ENCODE assay signal across 1 fruit fly cellular context in genomic region chrX:10905047-10905446, dm6.
TF ChIP-seq lines count a peak whose summit lies in the region.

No protein-coding gene starts in this region.

TF ChIP-seq in whole organism, embryonic, 481 proteins besides CTCF, POLR2A, EP300 and RAD21 (continued from another document and continues in another):
- TF ChIP-seq CG34376 (GFP tag; optimal IDR thresholded peaks at IDR 0.05; lab: Kevin White, UChicago) (no peak), nerfin-1 (tag; optimal IDR thresholded peaks at IDR 0.05; lab: Kevin White, UChicago) (peak; percentile 54), CG12744 (GFP tag; optimal IDR thresholded peaks at IDR 0.05; lab: Kevin White, UChicago) (peak; percentile 4), MESR4 (GFP tag; optimal IDR thresholded peaks at IDR 0.05; lab: Kevin White, UChicago) (no peak), CG8765 (GFP tag; IDR thresholded peaks at IDR 0.05; lab: Robert Waterston, UW) (no peak), CG2202 (tag; optimal IDR thresholded peaks at IDR 0.05; lab: Kevin White, UChicago) (peak; percentile 37), CG11456 (GFP tag; IDR thresholded peaks at IDR 0.05; lab: Robert Waterston, UW) (no peak), ro (GFP tag; IDR thresholded peaks at IDR 0.05; lab: Robert Waterston, UW) (no peak), CG1647 (GFP tag; optimal IDR thresholded peaks at IDR 0.05; lab: Kevin White, UChicago) (peak; percentile 56), CG14667 (GFP tag; IDR thresholded peaks at IDR 0.05; lab: Robert Waterston, UW) (no peak), peb (GFP tag; IDR thresholded peaks at IDR 0.05; lab: Robert Waterston, UW) (0 out of 2 replicates have a peak, but pooled peaks have one; percentile 35), CG4820 (GFP tag; optimal IDR thresholded peaks at IDR 0.05; lab: Kevin White, UChicago) (peak; percentile 66), CG5953 (GFP tag; IDR thresholded peaks at IDR 0.05; lab: Robert Waterston, UW) (no peak), ewg (GFP tag; optimal IDR thresholded peaks at IDR 0.05; lab: Kevin White, UChicago) (peak; percentile 65), Ets65A (GFP tag; lab: Kevin White, UChicago) (peak; percentile 82), chif (GFP tag; optimal IDR thresholded peaks at IDR 0.05; lab: Kevin White, UChicago) (peak; percentile 48 to 69), CG33557 (GFP tag; optimal IDR thresholded peaks at IDR 0.05; lab: Kevin White, UChicago) (peak; percentile 50), CG18476 (GFP tag; optimal IDR thresholded peaks at IDR 0.05; lab: Kevin White, UChicago) (peak; percentile 51), CG17328 (GFP tag; IDR thresholded peaks at IDR 0.05; lab: Robert Waterston, UW) (peak; percentile 42), CG11695 (GFP tag; IDR thresholded peaks at IDR 0.05; lab: Robert Waterston, UW) (peak; percentile 66), CG10209 (GFP tag; optimal IDR thresholded peaks at IDR 0.05; lab: Kevin White, UChicago) (peak; percentile 68), fru (optimal IDR thresholded peaks at IDR 0.05; lab: Kevin White, UChicago) (no peak), onecut (GFP tag; IDR thresholded peaks at IDR 0.05; lab: Robert Waterston, UW) (peak; percentile 20; the same call in 1 of the 2 replicates), shn (GFP tag; optimal IDR thresholded peaks at IDR 0.05; lab: Kevin White, UChicago) (peak; percentile 67), Ada2b (GFP tag; IDR thresholded peaks at IDR 0.05; lab: Robert Waterston, UW) (peak; percentile 59), CG8944 (GFP tag; optimal IDR thresholded peaks at IDR 0.05; lab: Kevin White, UChicago) (peak; percentile 24), Hr3 (GFP tag; optimal IDR thresholded peaks at IDR 0.05; lab: Kevin White, UChicago) (peak; percentile 49), sqz (GFP tag; optimal IDR thresholded peaks at IDR 0.05; lab: Kevin White, UChicago) (peak; percentile 52), CG13123 (GFP tag; optimal IDR thresholded peaks at IDR 0.05; lab: Kevin White, UChicago) (no peak), CG7839 (tag; optimal IDR thresholded peaks at IDR 0.05; lab: Kevin White, UChicago) (peak; percentile 79), Elba2 (GFP tag; optimal IDR thresholded peaks at IDR 0.05; lab: Kevin White, UChicago) (no peak), dati (GFP tag; IDR thresholded peaks at IDR 0.05; lab: Robert Waterston, UW) (no peak), H15 (GFP tag; IDR thresholded peaks at IDR 0.05; lab: Robert Waterston, UW) (0 out of 3 replicates have a peak, but pooled peaks have one; percentile 27), gem (tag; optimal IDR thresholded peaks at IDR 0.05; lab: Kevin White, UChicago) (peak; percentile 83), B-H2 (GFP tag; optimal IDR thresholded peaks at IDR 0.05; lab: Kevin White, UChicago) (no peak), CG12659 (GFP tag; optimal IDR thresholded peaks at IDR 0.05; lab: Kevin White, UChicago) (peak; percentile 56), sima (GFP tag; optimal IDR thresholded peaks at IDR 0.05; lab: Kevin White, UChicago) (no peak), CG12219 (GFP tag; optimal IDR thresholded peaks at IDR 0.05; lab: Kevin White, UChicago) (peak; percentile 43), CG12769 (tag; optimal IDR thresholded peaks at IDR 0.05; lab: Kevin White, UChicago) (no peak), Awh (GFP tag; IDR thresholded peaks at IDR 0.05; lab: Robert Waterston, UW) (no peak), NK7.1 (GFP tag; optimal IDR thresholded peaks at IDR 0.05; lab: Kevin White, UChicago) (peak; percentile 4), Stat92E (GFP tag; optimal IDR thresholded peaks at IDR 0.05; lab: Kevin White, UChicago) (no peak), Bdp1 (GFP tag; optimal IDR thresholded peaks at IDR 0.05; lab: Kevin White, UChicago) (peak; percentile 21), br (optimal IDR thresholded peaks at IDR 0.05; lab: Kevin White, UChicago) (no peak), fu2 (GFP tag; optimal IDR thresholded peaks at IDR 0.05; lab: Kevin White, UChicago) (peak; percentile 6), CG9797 (GFP tag; optimal IDR thresholded peaks at IDR 0.05; lab: Kevin White, UChicago) (no peak), ems (GFP tag; optimal IDR thresholded peaks at IDR 0.05; lab: Kevin White, UChicago) (peak; percentile 53), CG9876 (GFP tag; optimal IDR thresholded peaks at IDR 0.05; lab: Kevin White, UChicago) (no peak), CG17186 (GFP tag; optimal IDR thresholded peaks at IDR 0.05; lab: Kevin White, UChicago) (no peak), CG17612 (GFP tag; IDR thresholded peaks at IDR 0.05; lab: Robert Waterston, UW) (no peak), Sox102F (GFP tag; optimal IDR thresholded peaks at IDR 0.05; lab: Kevin White, UChicago) (peak; percentile 75), sna (GFP tag; IDR thresholded peaks at IDR 0.05; lab: Robert Waterston, UW; ENCODE audit: partially characterized antibody) (no peak), run (tag; optimal IDR thresholded peaks at IDR 0.05; lab: Kevin White, UChicago) (no peak), Spps (tag; optimal IDR thresholded peaks at IDR 0.05; lab: Kevin White, UChicago) (peak; percentile 48), Mad (GFP tag; optimal IDR thresholded peaks at IDR 0.05; lab: Kevin White, UChicago) (peak; percentile 60), CG12299 (tag; optimal IDR thresholded peaks at IDR 0.05; lab: Kevin White, UChicago) (no peak), zfh1 (GFP tag; IDR thresholded peaks at IDR 0.05; lab: Robert Waterston, UW) (0 out of 3 replicates have a peak, but pooled peaks have one; percentile 47), CG11696 (GFP tag; IDR thresholded peaks at IDR 0.05; lab: Robert Waterston, UW) (0 out of 2 replicates have a peak, but pooled peaks have one; percentile 28), NC2β (GFP tag; optimal IDR thresholded peaks at IDR 0.05; lab: Kevin White, UChicago) (peak; percentile 69), vnd (GFP tag; IDR thresholded peaks at IDR 0.05; lab: Robert Waterston, UW; ENCODE audit: partially characterized antibody) (no peak), tup (GFP tag; optimal IDR thresholded peaks at IDR 0.05; lab: Kevin White, UChicago) (no peak), ftz-f1 (GFP tag; optimal IDR thresholded peaks at IDR 0.05; lab: Kevin White, UChicago) (no peak), CG30020 (tag; optimal IDR thresholded peaks at IDR 0.05; lab: Kevin White, UChicago) (no peak), CG34422 (GFP tag; IDR thresholded peaks at IDR 0.05; lab: Robert Waterston, UW) (peak; percentile 34; the same call in 1 of the 3 replicates), Ssrp (tag; optimal IDR thresholded peaks at IDR 0.05; lab: Kevin White, UChicago) (peak; percentile 71), CG8388 (GFP tag; optimal IDR thresholded peaks at IDR 0.05; lab: Kevin White, UChicago) (peak; percentile 58), klu (GFP tag; IDR thresholded peaks at IDR 0.05; lab: Robert Waterston, UW) (no peak), bsh (GFP tag; optimal IDR thresholded peaks at IDR 0.05; lab: Kevin White, UChicago) (peak in 1 of 2 experiments; percentile 71), Dip2 (GFP tag; IDR thresholded peaks at IDR 0.05; lab: Robert Waterston, UW) (no peak), CG2199 (GFP tag; IDR thresholded peaks at IDR 0.05; lab: Robert Waterston, UW) (0 out of 3 replicates have a peak, but pooled peaks have one; percentile 21), p53 (GFP tag; optimal IDR thresholded peaks at IDR 0.05; lab: Kevin White, UChicago) (no peak), pum (GFP tag; optimal IDR thresholded peaks at IDR 0.05; lab: Kevin White, UChicago) (peak; percentile 44), da (GFP tag; optimal IDR thresholded peaks at IDR 0.05; lab: Kevin White, UChicago) (no peak), Fer3 (tag; optimal IDR thresholded peaks at IDR 0.05; lab: Kevin White, UChicago) (peak; percentile 29), CG2889 (GFP tag; IDR thresholded peaks at IDR 0.05; lab: Robert Waterston, UW) (no peak), CG9437 (GFP tag; optimal IDR thresholded peaks at IDR 0.05; lab: Kevin White, UChicago) (peak; percentile 62), z (GFP tag; IDR thresholded peaks at IDR 0.05; lab: Robert Waterston, UW) (no peak), mld (GFP tag; IDR thresholded peaks at IDR 0.05; lab: Robert Waterston, UW; ENCODE audit: partially characterized antibody) (no peak), CG17829 (tag; optimal IDR thresholded peaks at IDR 0.05; lab: Kevin White, UChicago) (peak; percentile 76), CHES-1-like (GFP tag; optimal IDR thresholded peaks at IDR 0.05; lab: Kevin White, UChicago) (peak; percentile 16), Dp (GFP tag; optimal IDR thresholded peaks at IDR 0.05; lab: Kevin White, UChicago) (no peak), CG16815 (GFP tag; optimal IDR thresholded peaks at IDR 0.05; lab: Kevin White, UChicago) (peak; percentile 53), stc (GFP tag; IDR thresholded peaks at IDR 0.05; lab: Robert Waterston, UW) (peak; percentile 16; the same call in 1 of the 2 replicates), fd64A (GFP tag; optimal IDR thresholded peaks at IDR 0.05; lab: Kevin White, UChicago) (no peak), slp2 (GFP tag; optimal IDR thresholded peaks at IDR 0.05; lab: Kevin White, UChicago) (peak; percentile 52), Adf1 (GFP tag; IDR thresholded peaks at IDR 0.05; lab: Robert Waterston, UW) (no peak), toy (GFP tag; IDR thresholded peaks at IDR 0.05; lab: Robert Waterston, UW) (no peak), bab2 (GFP tag; optimal IDR thresholded peaks at IDR 0.05; lab: Kevin White, UChicago) (no peak), bowl (GFP tag; IDR thresholded peaks at IDR 0.05; lab: Robert Waterston, UW) (no peak), CG17359 (tag; optimal IDR thresholded peaks at IDR 0.05; lab: Kevin White, UChicago) (peak; percentile 62), Oli (tag; optimal IDR thresholded peaks at IDR 0.05; lab: Kevin White, UChicago) (peak; percentile 80), CG8281 (tag; optimal IDR thresholded peaks at IDR 0.05; lab: Kevin White, UChicago) (peak; percentile 14), CG7745 (tag; optimal IDR thresholded peaks at IDR 0.05; lab: Kevin White, UChicago) (no peak), Nf-YC (tag; optimal IDR thresholded peaks at IDR 0.05; lab: Kevin White, UChicago) (peak; percentile 22), CG10431 (GFP tag; optimal IDR thresholded peaks at IDR 0.05; lab: Kevin White, UChicago) (no peak), CG11560 (tag; IDR thresholded peaks at IDR 0.05; lab: Robert Waterston, UW) (no peak), CG12236 (GFP tag; optimal IDR thresholded peaks at IDR 0.05; lab: Kevin White, UChicago) (peak; percentile 29), nerfin-2 (GFP tag; IDR thresholded peaks at IDR 0.05; lab: Robert Waterston, UW; ENCODE audit: partially characterized antibody) (no peak), CG14441 (GFP tag; IDR thresholded peaks at IDR 0.05; lab: Robert Waterston, UW) (peak; percentile 39; the same call in 1 of the 2 replicates), CG13287 (GFP tag; IDR thresholded peaks at IDR 0.05; lab: Robert Waterston, UW; ENCODE audit: partially characterized antibody) (no peak), kay (GFP tag; optimal IDR thresholded peaks at IDR 0.05; lab: Kevin White, UChicago) (peak; percentile 52), ash1 (GFP tag; optimal IDR thresholded peaks at IDR 0.05; lab: Kevin White, UChicago) (no peak), CG32532 (GFP tag; IDR thresholded peaks at IDR 0.05; lab: Robert Waterston, UW) (no peak; the same call in 1 of the 2 replicates), slbo (GFP tag; IDR thresholded peaks at IDR 0.05; lab: Robert Waterston, UW) (no peak; the same call in 1 of the 2 replicates), Oaz (GFP tag; IDR thresholded peaks at IDR 0.05; lab: Robert Waterston, UW) (peak; percentile 33; the same call in 1 of the 2 replicates), fd3F (GFP tag; optimal IDR thresholded peaks at IDR 0.05; lab: Kevin White, UChicago) (peak; percentile 16), CG18619 (GFP tag; optimal IDR thresholded peaks at IDR 0.05; lab: Kevin White, UChicago) (peak; percentile 21), C15 (GFP tag; IDR thresholded peaks at IDR 0.05; lab: Robert Waterston, UW) (no peak), CG13296 (GFP tag; optimal IDR thresholded peaks at IDR 0.05; lab: Kevin White, UChicago) (peak; percentile 19), so (GFP tag; IDR thresholded peaks at IDR 0.05; lab: Robert Waterston, UW) (no peak), pnt (GFP tag; optimal IDR thresholded peaks at IDR 0.05; lab: Kevin White, UChicago) (peak; percentile 45), row (GFP tag; IDR thresholded peaks at IDR 0.05; lab: Robert Waterston, UW) (peak; percentile 55; the same call in 2 of the 3 replicates), chinmo (GFP tag; IDR thresholded peaks at IDR 0.05; lab: Robert Waterston, UW; ENCODE audit: partially characterized antibody) (no peak), ase (GFP tag; IDR thresholded peaks at IDR 0.05; lab: Robert Waterston, UW) (no peak), CG8290 (GFP tag; optimal IDR thresholded peaks at IDR 0.05; lab: Kevin White, UChicago) (no peak), CG8290 (tag; optimal IDR thresholded peaks at IDR 0.05; lab: Kevin White, UChicago) (peak in 1 of 2 experiments; percentile 7), CG8478 (optimal IDR thresholded peaks at IDR 0.05; lab: Kevin White, UChicago) (no peak), dm (GFP tag; optimal IDR thresholded peaks at IDR 0.05; lab: Kevin White, UChicago) (no peak), CG3163 (GFP tag; optimal IDR thresholded peaks at IDR 0.05; lab: Kevin White, UChicago) (peak; percentile 7), Med (GFP tag; lab: Kevin White, UChicago) (peak; percentile 85), CG34224 (GFP tag; IDR thresholded peaks at IDR 0.05; lab: Robert Waterston, UW; ENCODE audit: partially characterized antibody) (no peak), CG15696 (tag; optimal IDR thresholded peaks at IDR 0.05; lab: Kevin White, UChicago) (peak; percentile 43), usp (GFP tag; optimal IDR thresholded peaks at IDR 0.05; lab: Kevin White, UChicago) (no peak), gsb (GFP tag; IDR thresholded peaks at IDR 0.05; lab: Robert Waterston, UW) (no peak), crc (GFP tag; optimal IDR thresholded peaks at IDR 0.05; lab: Kevin White, UChicago) (no peak), D19A (tag; optimal IDR thresholded peaks at IDR 0.05; lab: Kevin White, UChicago) (peak; percentile 64), zen2 (GFP tag; IDR thresholded peaks at IDR 0.05; lab: Robert Waterston, UW; ENCODE audit: partially characterized antibody) (no peak), repo (GFP tag; optimal IDR thresholded peaks at IDR 0.05; lab: Kevin White, UChicago) (peak; percentile 35), ham (GFP tag; IDR thresholded peaks at IDR 0.05; lab: Robert Waterston, UW) (no peak), Jarid2 (GFP tag; optimal IDR thresholded peaks at IDR 0.05; lab: Kevin White, UChicago) (peak; percentile 35), CG12071 (GFP tag; optimal IDR thresholded peaks at IDR 0.05; lab: Kevin White, UChicago) (no peak), CG8924 (tag; optimal IDR thresholded peaks at IDR 0.05; lab: Kevin White, UChicago) (peak; percentile 73), CG9727 (GFP tag; optimal IDR thresholded peaks at IDR 0.05; lab: Kevin White, UChicago) (peak; percentile 80)
